Worm (Caenorhabditis elegans) whole organism, midembryonic: ENCODE measurements around the gene bus-5.

ENCODE experiments used
- cog-1 ChIP-seq: sonication (generic microtip); optimal IDR thresholded peaks from 2 replicates; lab custom pipeline; 2016; ENCODE audit warnings: missing genetic modification characterization, missing compliant biosample characterization
- tab-1 ChIP-seq: fragments of 200-800 bp; sonication (Bioruptor generic); IDR thresholded peaks from 2 replicates; pipeline ENCODE4 v1.3.6; 2022; ENCODE audit warnings: missing genetic modification characterization, missing compliant biosample characterization
- ztf-29 ChIP-seq: fragments of 200-800 bp; sonication (Bioruptor generic); IDR thresholded peaks from 2 replicates; pipeline ENCODE4 v1.3.6; 2022; ENCODE audit warnings: missing genetic modification reagents, missing genetic modification characterization, missing compliant biosample characterization

DNA sequence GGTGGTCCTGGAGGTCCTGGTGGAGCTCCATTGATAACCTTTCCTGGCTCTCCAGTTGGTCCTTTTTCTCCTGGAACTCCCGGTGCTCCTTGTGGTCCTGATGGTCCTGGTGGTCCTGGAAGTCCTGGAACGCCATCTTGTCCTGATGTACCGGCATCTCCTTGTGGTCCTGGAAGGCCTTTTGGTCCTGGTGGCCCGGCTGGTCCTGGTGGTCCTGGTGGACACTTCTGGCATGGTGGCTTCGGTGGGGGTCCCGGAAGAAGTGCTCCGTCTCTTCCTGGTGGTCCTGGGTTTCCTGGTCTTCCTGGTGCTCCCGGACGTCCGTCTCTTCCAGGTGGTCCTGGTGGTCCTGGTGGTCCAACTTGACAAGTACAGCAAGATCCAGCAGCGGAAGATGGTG is 32.0 kb upstream of the bus-5 start:
- TF ChIP-seq ztf-29 (GFP tag; lab: Robert Waterston, UW) (no peak), tab-1 (GFP tag; lab: Robert Waterston, UW) (no peak), cog-1 (tag; lab: Kevin White, UChicago) (no peak)
